Worm (Caenorhabditis elegans): Measurements from ENCODE around the gene sta-2.
A peak's percentile ranks its signal among the peaks of the same experiment; 100 is the strongest.

Gene sta-2

ce11 chrV:9704399-9704798 lies 36.6 kb upstream of the sta-2 start (continued):
- peak; percentile 61 for TF ChIP-seq skn-1 (tag; optimal IDR thresholded peaks at IDR 0.05)
- no peak for TF ChIP-seq unc-62 (GFP tag; optimal IDR thresholded peaks at IDR 0.05)
- TF ChIP-seq ama-1 (optimal IDR thresholded peaks at IDR 0.05), result no peak
- TF ChIP-seq tbx-2 (tag; optimal IDR thresholded peaks at IDR 0.05), result no peak
- TF ChIP-seq ceh-82 (tag; optimal IDR thresholded peaks at IDR 0.05), result peak; percentile 31 to 73 (median 69)
- TF ChIP-seq ceh-90 (tag; optimal IDR thresholded peaks at IDR 0.05), result no peak
- peak; percentile 55 for TF ChIP-seq nhr-71 (tag; optimal IDR thresholded peaks at IDR 0.05)
- TF ChIP-seq nhr-85 (tag), result peak; percentile 36
- TF ChIP-seq C34B4.2 (tag; optimal IDR thresholded peaks at IDR 0.05), result no peak
- peak in 1 of 2 experiments; percentile 17 for TF ChIP-seq mdl-1 (tag; optimal IDR thresholded peaks at IDR 0.05)
- TF ChIP-seq lin-35 (GFP tag; optimal IDR thresholded peaks at IDR 0.05), result peak; percentile 35 to 54
- TF ChIP-seq hlh-17 (GFP tag; optimal IDR thresholded peaks at IDR 0.05; ENCODE audit: borderline replicate concordance), result no peak
- TF ChIP-seq mep-1 (tag; optimal IDR thresholded peaks at IDR 0.05), result peak; percentile 61
- no peak for TF ChIP-seq ceh-88 (GFP tag; IDR thresholded peaks at IDR 0.05)
- no peak for TF ChIP-seq nhr-76 (tag; optimal IDR thresholded peaks at IDR 0.05)
- TF ChIP-seq sptf-1 (tag; optimal IDR thresholded peaks at IDR 0.05), result no peak
- TF ChIP-seq vab-15 (tag; optimal IDR thresholded peaks at IDR 0.05), result no peak
- no peak for TF ChIP-seq sup-37 (GFP tag; optimal IDR thresholded peaks at IDR 0.05)
- TF ChIP-seq ces-1 (GFP tag; optimal IDR thresholded peaks at IDR 0.05), result no peak

ce11 chrV:9706592-9706991 lies 34.4 kb upstream of the sta-2 start:
- TF ChIP-seq grh-1 (GFP tag; IDR thresholded peaks at IDR 0.05) (no peak), ceh-82 (tag; optimal IDR thresholded peaks at IDR 0.05) (no peak), irx-1 (tag; optimal IDR thresholded peaks at IDR 0.05) (no peak), zip-4 (GFP tag; optimal IDR thresholded peaks at IDR 0.05) (no peak), blmp-1 (tag; optimal IDR thresholded peaks at IDR 0.05) (no peak), fkh-10 (GFP tag; optimal IDR thresholded peaks at IDR 0.05) (no peak), ceh-8 (GFP tag; optimal IDR thresholded peaks at IDR 0.05) (no peak), aly-2 (tag; optimal IDR thresholded peaks at IDR 0.05) (no peak), pax-3 (tag; optimal IDR thresholded peaks at IDR 0.05) (no peak), mef-2 (tag; optimal IDR thresholded peaks at IDR 0.05) (no peak), snpc-4 (tag; optimal IDR thresholded peaks at IDR 0.05) (no peak), aha-1 (tag; optimal IDR thresholded peaks at IDR 0.05) (no peak)

ce11 chrV:9709747-9710146 lies 31.3 kb upstream of the sta-2 start, which contains the start of gene tag-120:
TSS of gene tag-120 (minus strand) at chrV:9709814.
- TF ChIP-seq tlp-1 (tag; optimal IDR thresholded peaks at IDR 0.05) (no peak), lin-14 (GFP tag; optimal IDR thresholded peaks at IDR 0.05) (no peak), elt-2 (tag; optimal IDR thresholded peaks at IDR 0.05) (peak; percentile 6), C16A3.4 (tag; optimal IDR thresholded peaks at IDR 0.05) (no peak), nhr-11 (tag; optimal IDR thresholded peaks at IDR 0.05) (no peak), zag-1 (tag; optimal IDR thresholded peaks at IDR 0.05) (no peak)

ce11 chrV:9711174-9711573 lies 29.8 kb upstream of the sta-2 start:
- TF ChIP-seq elt-2 (tag; optimal IDR thresholded peaks at IDR 0.05), result peak; percentile 71
- TF ChIP-seq blmp-1 (tag; optimal IDR thresholded peaks at IDR 0.05), result no peak

- peak; percentile 51 for TF ChIP-seq elt-2 (tag; optimal IDR thresholded peaks at IDR 0.05)
- TF ChIP-seq skn-1 (tag; optimal IDR thresholded peaks at IDR 0.05), result no peak
Observed at ce11 chrV:9712418-9713173, 28.4 kb upstream of the sta-2 start.

All from whole organism, L1 larva.